Fruit fly (Drosophila melanogaster) whole organism, embryonic: ENCODE results near the gene wg.

Source experiments
- Bdp1 ChIP-seq: fragments of 200-800 bp; sonication (Bioruptor generic); optimal IDR thresholded peaks from 3 replicates; lab custom pipeline; 2016; ENCODE audit warnings: missing biosample characterization, missing genetic modification characterization
- CG10979 ChIP-seq: fragments of 200-800 bp; sonication (Bioruptor generic); optimal IDR thresholded peaks from 2 replicates; lab custom pipeline; 2018; ENCODE audit warnings: missing biosample characterization, mild to moderate bottlenecking, missing genetic modification characterization, moderate library complexity
- CG12299 ChIP-seq: fragments of 200-800 bp; sonication (Bioruptor generic); optimal IDR thresholded peaks from 2 replicates; lab custom pipeline; 2018; ENCODE audit warnings: missing biosample characterization, mild to moderate bottlenecking, missing genetic modification characterization
- CG12391 ChIP-seq: fragments of 200-800 bp; sonication (Bioruptor generic); optimal IDR thresholded peaks from 3 replicates; lab custom pipeline; 2018; ENCODE audit warnings: missing biosample characterization, mild to moderate bottlenecking, missing genetic modification characterization, moderate library complexity
- CG12942 ChIP-seq: fragments of 200-800 bp; sonication (Bioruptor generic); optimal IDR thresholded peaks from 3 replicates; lab custom pipeline; 2016; ENCODE audit warnings: missing biosample characterization, missing genetic modification characterization
- CG13123 ChIP-seq: fragments of 200-800 bp; sonication (Bioruptor generic); optimal IDR thresholded peaks from 2 replicates; lab custom pipeline; 2016; ENCODE audit warnings: missing biosample characterization, missing genetic modification characterization
- CG14014 ChIP-seq: fragments of 200-800 bp; sonication (Bioruptor generic); IDR thresholded peaks from 2 replicates; pipeline ENCODE4 v1.3.6; 2022; ENCODE audit warnings: missing biosample characterization, missing genetic modification characterization
- CG15601 ChIP-seq: fragments of 200-800 bp; sonication (Bioruptor generic); optimal IDR thresholded peaks from 3 replicates; lab custom pipeline; 2019; ENCODE audit warnings: missing biosample characterization, mild to moderate bottlenecking, missing genetic modification characterization, moderate library complexity
- CG16863 ChIP-seq: fragments of 200-800 bp; sonication (Bioruptor generic); optimal IDR thresholded peaks from 3 replicates; lab custom pipeline; 2016; ENCODE audit warnings: missing biosample characterization, missing genetic modification characterization
- CG17829 ChIP-seq: fragments of 200-800 bp; optimal IDR thresholded peaks from 2 replicates; lab custom pipeline; 2019; ENCODE audit warnings: missing biosample characterization, mild to moderate bottlenecking, missing genetic modification characterization, moderate library complexity
- CG18262 ChIP-seq: fragments of 200-800 bp; optimal IDR thresholded peaks from 3 replicates; lab custom pipeline; 2019; ENCODE audit warnings: missing biosample characterization, mild to moderate bottlenecking, missing genetic modification characterization, moderate library complexity
- CG2678 ChIP-seq: fragments of 200-800 bp; sonication (Bioruptor generic); optimal IDR thresholded peaks from 3 replicates; lab custom pipeline; 2019; ENCODE audit warnings: missing biosample characterization, mild to moderate bottlenecking, missing genetic modification characterization, moderate library complexity
- CG30403 ChIP-seq: fragments of 200-800 bp; sonication (Bioruptor generic); optimal IDR thresholded peaks from 3 replicates; lab custom pipeline; 2016; ENCODE audit warnings: missing biosample characterization, missing genetic modification characterization
- CG31441 ChIP-seq: fragments of 200-800 bp; sonication (Bioruptor generic); IDR thresholded peaks from 2 replicates; pipeline ENCODE4 v1.3.6; 2022; ENCODE audit warnings: missing biosample characterization, missing genetic modification characterization
- CG32532 ChIP-seq: fragments of 200-800 bp; sonication (Bioruptor generic); IDR thresholded peaks from 2 replicates; pipeline ENCODE4 v1.3.6; 2022; ENCODE audit warnings: missing biosample characterization, missing genetic modification characterization
- CG3847 ChIP-seq: fragments of 200-800 bp; sonication (Bioruptor generic); IDR thresholded peaks from 2 replicates; pipeline ENCODE4 v1.3.6; 2022; ENCODE audit warnings: missing biosample characterization, missing genetic modification characterization
- CG4617 ChIP-seq: fragments of 200-800 bp; sonication (Bioruptor generic); optimal IDR thresholded peaks from 3 replicates; lab custom pipeline; 2016; ENCODE audit warnings: missing biosample characterization, missing genetic modification characterization, borderline replicate concordance
- CG8765 ChIP-seq: fragments of 200-800 bp; sonication (Bioruptor generic); IDR thresholded peaks from 2 replicates; pipeline ENCODE4 v1.3.6; 2022; ENCODE audit warnings: missing biosample characterization, missing genetic modification characterization
- CG8924 ChIP-seq: fragments of 200-800 bp; optimal IDR thresholded peaks from 3 replicates; lab custom pipeline; 2019; ENCODE audit warnings: missing biosample characterization, mild to moderate bottlenecking, missing genetic modification characterization, moderate library complexity
- CG9215 ChIP-seq: fragments of 200-800 bp; sonication (Bioruptor generic); IDR thresholded peaks from 2 replicates; pipeline ENCODE4 v1.3.6; 2022; ENCODE audit warnings: missing biosample characterization, missing genetic modification characterization
- CG9932 ChIP-seq: fragments of 200-800 bp; sonication (Bioruptor generic); IDR thresholded peaks from 2 replicates; pipeline ENCODE4 v1.3.6; 2022; ENCODE audit warnings: missing biosample characterization, missing genetic modification characterization
- CTCF ChIP-seq: fragments of 200-800 bp; sonication (Bioruptor generic); optimal IDR thresholded peaks from 2 replicates; lab custom pipeline; 2017; ENCODE audit warnings: missing biosample characterization, mild to moderate bottlenecking, missing genetic modification characterization, moderate library complexity
- Deaf1 ChIP-seq: fragments of 200-800 bp; optimal IDR thresholded peaks from 3 replicates; lab custom pipeline; 2019; ENCODE audit warnings: missing biosample characterization, mild to moderate bottlenecking, missing genetic modification characterization, moderate library complexity
- Dref ChIP-seq: fragments of 200-800 bp; sonication (Bioruptor generic); IDR thresholded peaks from 2 replicates; pipeline ENCODE4 v1.3.6; 2022; ENCODE audit warnings: missing biosample characterization, missing genetic modification characterization
- ERR ChIP-seq: fragments of 200-800 bp; sonication (Bioruptor generic); optimal IDR thresholded peaks from 2 replicates; lab custom pipeline; 2016; ENCODE audit warnings: missing biosample characterization, missing genetic modification characterization
- Ets97D ChIP-seq: fragments of 200-800 bp; sonication (Bioruptor generic); optimal IDR thresholded peaks from 3 replicates; lab custom pipeline; 2016; ENCODE audit warnings: missing biosample characterization, missing genetic modification characterization
- HLH54F ChIP-seq: fragments of 200-800 bp; sonication (Bioruptor generic); optimal IDR thresholded peaks from 3 replicates; lab custom pipeline; 2016; ENCODE audit warnings: missing biosample characterization, missing genetic modification characterization
- Hey ChIP-seq: fragments of 200-800 bp; sonication (Bioruptor generic); optimal IDR thresholded peaks from 3 replicates; lab custom pipeline; 2018; ENCODE audit warnings: missing biosample characterization, mild to moderate bottlenecking, missing genetic modification characterization
- HmgD ChIP-seq: fragments of 200-800 bp; sonication (Bioruptor generic); optimal IDR thresholded peaks from 3 replicates; lab custom pipeline; 2016; ENCODE audit warnings: missing biosample characterization, missing genetic modification characterization
- HmgZ ChIP-seq: fragments of 200-800 bp; sonication (Bioruptor generic); optimal IDR thresholded peaks from 2 replicates; lab custom pipeline; 2018; ENCODE audit warnings: missing biosample characterization, mild to moderate bottlenecking, missing genetic modification characterization
- Hr51 ChIP-seq, 2 experiments: fragments of 200-800 bp; sonication (Bioruptor generic); optimal IDR thresholded peaks; 2 replicates in 1 of 2; 3 replicates in 1 of 2; lab custom pipeline; 2016 to 2018; ENCODE audit warnings: missing biosample characterization in 2 of 2, missing genetic modification characterization in 2 of 2, mild to moderate bottlenecking in 1 of 2, moderate library complexity in 1 of 2
- Mrtf ChIP-seq: fragments of 200-800 bp; sonication (Bioruptor generic); IDR thresholded peaks from 3 replicates; pipeline ENCODE4 v1.3.6; 2022; ENCODE audit warnings: missing biosample characterization, missing genetic modification characterization
- NC2α ChIP-seq: fragments of 200-800 bp; sonication (Bioruptor generic); optimal IDR thresholded peaks from 2 replicates; lab custom pipeline; 2016; ENCODE audit warnings: missing biosample characterization, missing genetic modification characterization
- Rfx ChIP-seq: fragments of 200-800 bp; sonication (Bioruptor generic); IDR thresholded peaks from 2 replicates; pipeline ENCODE4 v1.3.6; 2022; ENCODE audit warnings: missing biosample characterization, missing genetic modification characterization
- Sin3A ChIP-seq: fragments of >200 bp; optimal IDR thresholded peaks from 2 replicates; lab custom pipeline; 2018
- ab ChIP-seq: fragments of 200-800 bp; sonication (Bioruptor generic); optimal IDR thresholded peaks from 2 replicates; lab custom pipeline; 2016; ENCODE audit warnings: missing biosample characterization, missing genetic modification characterization
- amos ChIP-seq: fragments of 200-800 bp; sonication (Bioruptor generic); IDR thresholded peaks from 2 replicates; pipeline ENCODE4 v1.3.6; 2022; ENCODE audit warnings: missing biosample characterization, missing genetic modification characterization; ENCODE audit not compliant: partially characterized antibody
- az2 ChIP-seq: fragments of 200-800 bp; sonication (Bioruptor generic); optimal IDR thresholded peaks from 3 replicates; lab custom pipeline; 2016; ENCODE audit warnings: missing biosample characterization, missing genetic modification characterization
- bab2 ChIP-seq: fragments of 200-800 bp; sonication (Bioruptor generic); optimal IDR thresholded peaks from 2 replicates; lab custom pipeline; 2016; ENCODE audit warnings: missing biosample characterization, missing genetic modification characterization
- bsh ChIP-seq, 2 experiments: fragments of 200-800 bp; sonication (Bioruptor generic); optimal IDR thresholded peaks; 2 replicates each; lab custom pipeline; 2017 to 2018; ENCODE audit warnings: mild to moderate bottlenecking in 2 of 2, missing biosample characterization in 2 of 2, missing genetic modification characterization in 2 of 2, moderate library complexity in 1 of 2
- caup ChIP-seq: fragments of 200-800 bp; sonication (Bioruptor generic); optimal IDR thresholded peaks from 3 replicates; lab custom pipeline; 2017; ENCODE audit warnings: missing biosample characterization, mild to moderate bottlenecking, missing genetic modification characterization, moderate library complexity; ENCODE audit not compliant: severe bottlenecking
- fd3F ChIP-seq: fragments of 200-800 bp; sonication (Bioruptor generic); optimal IDR thresholded peaks from 2 replicates; lab custom pipeline; 2018; ENCODE audit warnings: missing biosample characterization, mild to moderate bottlenecking, missing genetic modification characterization, moderate library complexity
- lmd ChIP-seq: fragments of 200-800 bp; sonication (Bioruptor generic); IDR thresholded peaks from 2 replicates; pipeline ENCODE4 v1.3.6; 2022; ENCODE audit warnings: missing biosample characterization, missing genetic modification characterization
- maf-S ChIP-seq: fragments of 200-800 bp; sonication (Bioruptor generic); optimal IDR thresholded peaks from 2 replicates; lab custom pipeline; 2016; ENCODE audit warnings: missing biosample characterization, missing genetic modification characterization
- nau ChIP-seq: fragments of 200-800 bp; sonication (Bioruptor generic); optimal IDR thresholded peaks from 3 replicates; lab custom pipeline; 2017; ENCODE audit warnings: missing biosample characterization, mild to moderate bottlenecking, missing genetic modification characterization, missing genetic modification reagents
- pum ChIP-seq: fragments of 200-800 bp; sonication (Bioruptor generic); optimal IDR thresholded peaks from 2 replicates; lab custom pipeline; 2016; ENCODE audit warnings: missing biosample characterization, missing genetic modification characterization
- schlank ChIP-seq: fragments of 200-800 bp; sonication (Bioruptor generic); optimal IDR thresholded peaks from 2 replicates; lab custom pipeline; 2018; ENCODE audit warnings: missing biosample characterization, mild to moderate bottlenecking, missing genetic modification characterization
- sd ChIP-seq: fragments of 200-800 bp; sonication (Bioruptor generic); optimal IDR thresholded peaks from 3 replicates; lab custom pipeline; 2018; ENCODE audit warnings: missing biosample characterization, mild to moderate bottlenecking, missing genetic modification characterization, moderate library complexity
- sisA ChIP-seq: fragments of 200-800 bp; sonication (Bioruptor generic); IDR thresholded peaks from 2 replicates; pipeline ENCODE4 v1.3.6; 2022; ENCODE audit warnings: missing biosample characterization, missing genetic modification characterization
- slp2 ChIP-seq: fragments of 200-800 bp; sonication (Bioruptor generic); optimal IDR thresholded peaks from 2 replicates; lab custom pipeline; 2016; ENCODE audit warnings: missing biosample characterization, missing genetic modification characterization
- stwl ChIP-seq: fragments of 200-800 bp; sonication (Bioruptor generic); optimal IDR thresholded peaks from 3 replicates; lab custom pipeline; 2018; ENCODE audit warnings: missing biosample characterization, mild to moderate bottlenecking, missing genetic modification characterization, moderate library complexity
- tup ChIP-seq: fragments of 200-800 bp; sonication (Bioruptor generic); optimal IDR thresholded peaks from 2 replicates; lab custom pipeline; 2016; ENCODE audit warnings: missing biosample characterization, mild to moderate bottlenecking, missing genetic modification characterization, moderate library complexity

The wg gene

dm6 chr2L:7281430-7281829 is 25.5 kb upstream of the wg start (continued):
- TF ChIP-seq schlank (no peak), CG17829 (tag; lab: Kevin White, UChicago) (peak; percentile 66), NC2α (GFP tag; lab: Kevin White, UChicago) (peak; percentile 22), Hey (tag; lab: Kevin White, UChicago) (no peak), tup (peak; percentile 9), Mrtf (GFP tag; lab: Robert Waterston, UW) (peak; percentile 67; the same call in 2 of the 3 replicates), HmgZ (peak; percentile 63), nau (GFP tag; lab: Kevin White, UChicago) (no peak), Sin3A (lab: Kevin White, UChicago) (no peak), lmd (GFP tag; lab: Robert Waterston, UW) (peak; percentile 73), HmgD (GFP tag; lab: Kevin White, UChicago) (peak; percentile 43), Hr51 (GFP tag; optimal IDR thresholded peaks at IDR 0.05; lab: Kevin White, UChicago) (peak; percentile 46 to 47), HLH54F (GFP tag; lab: Kevin White, UChicago) (peak; percentile 49), CG13123 (GFP tag; lab: Kevin White, UChicago) (peak; percentile 17), pum (GFP tag; lab: Kevin White, UChicago) (peak; percentile 47), CG8924 (tag; lab: Kevin White, UChicago) (no peak), maf-S (peak; percentile 19), bsh (GFP tag; optimal IDR thresholded peaks at IDR 0.05; lab: Kevin White, UChicago) (peak in 1 of 2 experiments; percentile 47), amos (GFP tag; lab: Robert Waterston, UW) (peak; percentile 79), fd3F (peak; percentile 26), Deaf1 (tag; lab: Kevin White, UChicago) (peak; percentile 32), CG14014 (peak; percentile 34; the same call in 1 of the 2 replicates), CG32532 (GFP tag; lab: Robert Waterston, UW) (peak; percentile 82), sd (peak; percentile 23), caup (GFP tag; lab: Kevin White, UChicago) (peak; percentile 36), CG12391 (tag; lab: Kevin White, UChicago) (peak; percentile 22), CG30403 (GFP tag; lab: Kevin White, UChicago) (peak; percentile 63), CG9215 (GFP tag; lab: Robert Waterston, UW) (peak; percentile 39; the same call in 1 of the 2 replicates), CG15601 (tag; lab: Kevin White, UChicago) (peak; percentile 65), CG4617 (peak; percentile 33), ab (GFP tag; lab: Kevin White, UChicago) (no peak), CG12299 (tag; lab: Kevin White, UChicago) (peak; percentile 12), Dref (GFP tag; lab: Robert Waterston, UW) (no peak), sisA (GFP tag; lab: Robert Waterston, UW) (peak; percentile 69), bab2 (GFP tag; lab: Kevin White, UChicago) (peak; percentile 49), CG10979 (tag; lab: Kevin White, UChicago) (peak; percentile 46), Ets97D (peak; percentile 43), slp2 (GFP tag; lab: Kevin White, UChicago) (peak; percentile 46), CG16863 (GFP tag; lab: Kevin White, UChicago) (peak; percentile 43), CG9932 (GFP tag; lab: Robert Waterston, UW) (peak; percentile 83), Rfx (GFP tag; lab: Robert Waterston, UW) (peak; percentile 88), az2 (peak; percentile 59), ERR (GFP tag; lab: Kevin White, UChicago) (peak; percentile 21), Bdp1 (GFP tag; lab: Kevin White, UChicago) (peak; percentile 27), CG2678 (tag; lab: Kevin White, UChicago) (peak; percentile 35), CG18262 (tag; lab: Kevin White, UChicago) (peak; percentile 43), CG8765 (peak; percentile 36; the same call in 1 of the 2 replicates), CTCF (peak; percentile 99), CG3847 (peak; percentile 62), CG31441 (GFP tag; lab: Robert Waterston, UW) (peak; percentile 35; the same call in 1 of the 2 replicates), stwl (peak; percentile 65), CG12942 (GFP tag; lab: Kevin White, UChicago) (peak; percentile 26)
